Fruit fly (Drosophila melanogaster): ENCODE data around the gene Kap-alpha1.
A peak's percentile ranks its signal among the peaks of the same experiment; 100 is the strongest.

The Kap-alpha1 gene

DNA sequence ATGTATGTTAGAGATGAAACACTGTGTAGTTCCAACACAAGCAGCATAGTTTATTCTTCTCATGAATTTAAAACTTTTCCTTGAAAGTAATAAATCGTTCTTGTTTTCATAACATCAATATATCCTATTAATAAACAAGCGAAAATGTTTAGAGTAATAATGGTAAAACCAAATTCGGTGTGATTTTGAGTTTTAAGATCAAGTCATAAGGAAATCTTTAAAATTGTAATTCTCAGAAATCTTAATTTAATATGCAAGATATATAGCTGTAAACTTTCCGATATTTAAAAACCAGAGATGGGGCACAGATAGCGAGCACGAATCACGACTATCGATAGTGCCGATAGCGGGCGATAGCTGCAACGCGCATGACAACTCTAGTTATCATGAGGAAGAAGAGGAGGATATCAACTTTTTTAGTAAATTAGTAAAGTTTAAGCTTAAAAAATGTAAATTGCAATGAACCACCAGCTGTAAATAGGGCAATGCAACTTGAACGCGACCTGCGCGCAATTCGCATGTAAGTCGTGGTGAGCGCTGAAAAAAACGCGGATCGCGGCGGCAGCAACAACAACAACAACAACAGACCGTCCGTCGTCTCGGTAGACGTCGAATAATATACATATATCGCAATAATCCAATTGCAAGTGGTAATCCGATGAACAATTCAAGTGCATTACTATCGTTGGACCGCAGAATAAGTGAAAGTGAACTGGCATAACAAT lies 10.9 kb downstream of the Kap-alpha1 start, which contains the start of the genes Fibp and Deaf1 (continued):
- TF ChIP-seq amos (GFP tag; IDR thresholded peaks at IDR 0.05; ENCODE audit: partially characterized antibody) (peak; percentile 99), pros (GFP tag; optimal IDR thresholded peaks at IDR 0.05) (no peak), prd (optimal IDR thresholded peaks at IDR 0.05) (no peak), prd (GFP tag; IDR thresholded peaks at IDR 0.05) (peak; percentile 70), CG10462 (GFP tag; optimal IDR thresholded peaks at IDR 0.05) (peak; percentile 46), Sry-β (GFP tag; optimal IDR thresholded peaks at IDR 0.05) (peak; percentile 38), Opbp (GFP tag; IDR thresholded peaks at IDR 0.05; ENCODE audit: partially characterized antibody) (peak; percentile 98), CG16813 (GFP tag; IDR thresholded peaks at IDR 0.05; ENCODE audit: partially characterized antibody) (peak; percentile 100), CG3995 (GFP tag; optimal IDR thresholded peaks at IDR 0.05) (peak; percentile 50), CkIIα-i1 (GFP tag; IDR thresholded peaks at IDR 0.05) (no peak), CG31224 (GFP tag; IDR thresholded peaks at IDR 0.05) (0 out of 2 replicates have a peak, but pooled peaks have one; percentile 45), HLH3B (GFP tag; IDR thresholded peaks at IDR 0.05) (0 out of 2 replicates have a peak, but pooled peaks have one; percentile 41), CG33213 (GFP tag; optimal IDR thresholded peaks at IDR 0.05) (peak; percentile 80), CG13775 (GFP tag; optimal IDR thresholded peaks at IDR 0.05) (peak; percentile 85), en (GFP tag; optimal IDR thresholded peaks at IDR 0.05) (no peak), wor (GFP tag; IDR thresholded peaks at IDR 0.05) (no peak), CG13624 (GFP tag; optimal IDR thresholded peaks at IDR 0.05) (peak; percentile 80), CG11398 (GFP tag; optimal IDR thresholded peaks at IDR 0.05) (no peak), Six4 (GFP tag; optimal IDR thresholded peaks at IDR 0.05) (peak; percentile 60), sr (GFP tag; IDR thresholded peaks at IDR 0.05) (no peak), lilli (GFP tag; optimal IDR thresholded peaks at IDR 0.05) (peak; percentile 89), D19B (GFP tag; optimal IDR thresholded peaks at IDR 0.05) (peak; percentile 47), pb (GFP tag; optimal IDR thresholded peaks at IDR 0.05) (peak; percentile 50), CG7556 (GFP tag; optimal IDR thresholded peaks at IDR 0.05) (peak; percentile 68), hkb (optimal IDR thresholded peaks at IDR 0.05) (no peak), hkb (GFP tag; IDR thresholded peaks at IDR 0.05) (no peak), slou (GFP tag; optimal IDR thresholded peaks at IDR 0.05) (peak; percentile 53), dmrt99B (tag; optimal IDR thresholded peaks at IDR 0.05) (no peak), ac (GFP tag; optimal IDR thresholded peaks at IDR 0.05) (no peak), sqz (GFP tag; optimal IDR thresholded peaks at IDR 0.05) (no peak), Hmx (GFP tag; optimal IDR thresholded peaks at IDR 0.05) (peak; percentile 64), sisA (GFP tag; IDR thresholded peaks at IDR 0.05) (peak; percentile 71), CG9437 (GFP tag; optimal IDR thresholded peaks at IDR 0.05) (peak; percentile 66), grau (tag; optimal IDR thresholded peaks at IDR 0.05) (peak; percentile 79), HLHmδ (GFP tag; optimal IDR thresholded peaks at IDR 0.05) (no peak), Lpt (GFP tag; optimal IDR thresholded peaks at IDR 0.05) (peak; percentile 25), row (GFP tag; IDR thresholded peaks at IDR 0.05) (peak; percentile 95), CG2120 (GFP tag; optimal IDR thresholded peaks at IDR 0.05) (peak; percentile 90), gcm (GFP tag; optimal IDR thresholded peaks at IDR 0.05) (peak; percentile 45), sc (optimal IDR thresholded peaks at IDR 0.05) (no peak), sc (GFP tag; optimal IDR thresholded peaks at IDR 0.05) (peak; percentile 11), mld (GFP tag; IDR thresholded peaks at IDR 0.05; ENCODE audit: partially characterized antibody) (peak; percentile 97), CG9797 (GFP tag; optimal IDR thresholded peaks at IDR 0.05) (peak; percentile 51), dimm (GFP tag; IDR thresholded peaks at IDR 0.05) (no peak), CG12942 (GFP tag; optimal IDR thresholded peaks at IDR 0.05) (peak; percentile 76), CG3281 (GFP tag; optimal IDR thresholded peaks at IDR 0.05) (peak; percentile 67), fru (optimal IDR thresholded peaks at IDR 0.05) (no peak), H2.0 (GFP tag; IDR thresholded peaks at IDR 0.05) (peak; percentile 51; the same call in 1 of the 2 replicates), Ssrp (tag; optimal IDR thresholded peaks at IDR 0.05) (peak; percentile 78), Doc2 (GFP tag; IDR thresholded peaks at IDR 0.05) (no peak), CG5245 (GFP tag; optimal IDR thresholded peaks at IDR 0.05) (peak; percentile 27)

All from whole organism, embryonic.